Worm (Caenorhabditis elegans) whole organism, L2 larva: ENCODE measurements around the gene M01H9.10.

ENCODE experiments used
- C34F6.9 ChIP-seq: fragments of 150-350 bp; optimal IDR thresholded peaks from 2 replicates; lab custom pipeline; 2014; ENCODE audit warnings: missing biosample characterization, missing genetic modification characterization
- F13H6.1 ChIP-seq: sonication (generic microtip); optimal IDR thresholded peaks from 2 replicates; lab custom pipeline; 2016; ENCODE audit warnings: missing genetic modification characterization, missing compliant biosample characterization
- R02D3.7 ChIP-seq: fragments of 150-350 bp; optimal IDR thresholded peaks from 2 replicates; lab custom pipeline; 2014; ENCODE audit warnings: missing biosample characterization, missing genetic modification characterization
- Y55F3AM.14 ChIP-seq: fragments of 200-800 bp; sonication (Bioruptor generic); optimal IDR thresholded peaks from 2 replicates; lab custom pipeline; 2018; ENCODE audit warnings: mild to moderate bottlenecking, missing genetic modification characterization, missing compliant biosample characterization
- ZK546.5 ChIP-seq: sonication (generic microtip); optimal IDR thresholded peaks from 2 replicates; lab custom pipeline; 2017; ENCODE audit warnings: missing biosample characterization, missing genetic modification characterization
- alr-1 ChIP-seq: fragments of 150-350 bp; optimal IDR thresholded peaks from 2 replicates; lab custom pipeline; 2014; ENCODE audit warnings: missing biosample characterization, missing genetic modification characterization
- aly-2 ChIP-seq: fragments of 150-350 bp; optimal IDR thresholded peaks from 2 replicates; lab custom pipeline; 2014; ENCODE audit warnings: missing biosample characterization, missing genetic modification characterization
- ama-1 ChIP-seq: fragments of 150-350 bp; optimal IDR thresholded peaks from 2 replicates; lab custom pipeline; 2018; ENCODE audit warnings: inconsistent platforms
- blmp-1 ChIP-seq: sonication (generic microtip); optimal IDR thresholded peaks from 2 replicates; lab custom pipeline; 2017; ENCODE audit warnings: missing genetic modification characterization, mild to moderate bottlenecking, missing compliant biosample characterization, antibody characterized with exemption, moderate library complexity; ENCODE audit not compliant: insufficient read depth
- ceh-16 ChIP-seq: fragments of 150-350 bp; optimal IDR thresholded peaks from 2 replicates; lab custom pipeline; 2014; ENCODE audit warnings: missing biosample characterization, missing genetic modification characterization
- ceh-82 ChIP-seq: fragments of 150-350 bp; optimal IDR thresholded peaks from 2 replicates; lab custom pipeline; 2014; ENCODE audit warnings: missing biosample characterization, missing genetic modification characterization
- crh-2 ChIP-seq: sonication (generic microtip); optimal IDR thresholded peaks from 2 replicates; lab custom pipeline; 2017; ENCODE audit warnings: missing biosample characterization, missing genetic modification characterization
- dmd-4 ChIP-seq: sonication (generic microtip); optimal IDR thresholded peaks from 2 replicates; lab custom pipeline; 2017; ENCODE audit warnings: missing biosample characterization, missing genetic modification characterization
- egl-27 ChIP-seq: sonication (generic microtip); optimal IDR thresholded peaks from 3 replicates; lab custom pipeline; 2017; ENCODE audit warnings: missing biosample characterization, missing genetic modification reagents, missing genetic modification characterization
- elt-1 ChIP-seq: fragments of 150-350 bp; optimal IDR thresholded peaks from 2 replicates; lab custom pipeline; 2014; ENCODE audit warnings: missing biosample characterization, missing genetic modification characterization
- fos-1 ChIP-seq: fragments of 150-350 bp; optimal IDR thresholded peaks from 2 replicates; lab custom pipeline; 2014; ENCODE audit warnings: missing biosample characterization, missing genetic modification characterization
- gmeb-1 ChIP-seq: fragments of 150-350 bp; optimal IDR thresholded peaks from 2 replicates; lab custom pipeline; 2014; ENCODE audit warnings: missing biosample characterization, missing genetic modification characterization
- lin-11 ChIP-seq: fragments of 150-350 bp; sonication (generic microtip); optimal IDR thresholded peaks from 2 replicates; lab custom pipeline; 2014; ENCODE audit warnings: missing biosample characterization, missing genetic modification characterization, inconsistent platforms, mixed read lengths
- lin-13 ChIP-seq: fragments of 150-350 bp; optimal IDR thresholded peaks from 2 replicates; lab custom pipeline; 2014; ENCODE audit warnings: missing biosample characterization, missing genetic modification reagents, missing genetic modification characterization
- lin-39 ChIP-seq: fragments of 150-350 bp; optimal IDR thresholded peaks from 2 replicates; lab custom pipeline; 2014; ENCODE audit warnings: missing biosample characterization, missing genetic modification reagents, missing genetic modification characterization
- lsy-2 ChIP-seq, 2 experiments: fragments of 150-350 bp in 1 of 2; sonication (generic microtip) in 1 of 2; optimal IDR thresholded peaks; 2 replicates each; lab custom pipeline; 2014 to 2017; ENCODE audit warnings: missing biosample characterization in 2 of 2, missing genetic modification characterization in 2 of 2
- mab-5 ChIP-seq: fragments of 150-350 bp; optimal IDR thresholded peaks from 2 replicates; lab custom pipeline; 2014; ENCODE audit warnings: missing biosample characterization, missing genetic modification characterization
- mbf-1 ChIP-seq: sonication (generic microtip); optimal IDR thresholded peaks from 2 replicates; lab custom pipeline; 2017; ENCODE audit warnings: missing biosample characterization, missing genetic modification characterization
- mdl-1 ChIP-seq, 2 experiments: fragments of 150-350 bp in 1 of 2; sonication (generic microtip) in 1 of 2; optimal IDR thresholded peaks; 2 replicates each; lab custom pipeline; 2017; ENCODE audit warnings: missing biosample characterization in 2 of 2, missing genetic modification characterization in 2 of 2
- nhr-10 ChIP-seq: sonication (generic microtip); optimal IDR thresholded peaks from 2 replicates; lab custom pipeline; 2017; ENCODE audit warnings: missing biosample characterization, missing genetic modification characterization
- nhr-11 ChIP-seq: fragments of 150-350 bp; optimal IDR thresholded peaks from 2 replicates; lab custom pipeline; 2014; ENCODE audit warnings: missing biosample characterization, missing genetic modification characterization
- nhr-12 ChIP-seq: fragments of 150-350 bp; optimal IDR thresholded peaks from 2 replicates; lab custom pipeline; 2014; ENCODE audit warnings: missing biosample characterization, missing genetic modification characterization
- nhr-129 ChIP-seq: fragments of 150-350 bp; optimal IDR thresholded peaks from 2 replicates; lab custom pipeline; 2014; ENCODE audit warnings: missing biosample characterization, missing genetic modification characterization
- nhr-21 ChIP-seq: fragments of 150-350 bp; optimal IDR thresholded peaks from 2 replicates; lab custom pipeline; 2014; ENCODE audit warnings: missing biosample characterization, missing genetic modification characterization
- nhr-23 ChIP-seq: fragments of 150-350 bp; optimal IDR thresholded peaks from 2 replicates; lab custom pipeline; 2014; ENCODE audit warnings: missing biosample characterization, missing genetic modification reagents, missing genetic modification characterization
- nhr-237 ChIP-seq: fragments of 150-350 bp; optimal IDR thresholded peaks from 2 replicates; lab custom pipeline; 2014; ENCODE audit warnings: missing biosample characterization, missing genetic modification characterization
- nhr-25 ChIP-seq: fragments of 150-350 bp; sonication (generic microtip); optimal IDR thresholded peaks from 3 replicates; lab custom pipeline; 2014; ENCODE audit warnings: missing biosample characterization, missing genetic modification characterization
- nhr-6 ChIP-seq: fragments of 150-350 bp; optimal IDR thresholded peaks from 2 replicates; lab custom pipeline; 2014; ENCODE audit warnings: missing biosample characterization, missing genetic modification characterization
- nhr-77 ChIP-seq: fragments of 150-350 bp; optimal IDR thresholded peaks from 2 replicates; lab custom pipeline; 2014; ENCODE audit warnings: missing biosample characterization, missing genetic modification characterization
- peb-1 ChIP-seq: fragments of 150-350 bp; optimal IDR thresholded peaks from 2 replicates; lab custom pipeline; 2014; ENCODE audit warnings: missing biosample characterization, missing genetic modification characterization
- sem-4 ChIP-seq: fragments of 150-350 bp; optimal IDR thresholded peaks from 2 replicates; lab custom pipeline; 2014; ENCODE audit warnings: missing biosample characterization, missing genetic modification reagents, missing genetic modification characterization
- skn-1 ChIP-seq: sonication (generic microtip); optimal IDR thresholded peaks from 2 replicates; lab custom pipeline; 2017; ENCODE audit warnings: missing biosample characterization, missing genetic modification characterization
- sma-3 ChIP-seq: sonication (generic microtip); optimal IDR thresholded peaks from 2 replicates; lab custom pipeline; 2016; ENCODE audit warnings: missing genetic modification reagents, missing genetic modification characterization, missing compliant biosample characterization
- sma-9 ChIP-seq, 2 experiments: fragments of 150-350 bp in 1 of 2; sonication (generic microtip) in 1 of 2; optimal IDR thresholded peaks; 2 replicates each; lab custom pipeline; 2014 to 2016; ENCODE audit warnings: missing genetic modification characterization in 2 of 2, mild to moderate bottlenecking in 1 of 2, missing biosample characterization in 1 of 2, missing compliant biosample characterization in 1 of 2, missing genetic modification reagents in 1 of 2, moderate library complexity in 1 of 2
- snpc-4 ChIP-seq: fragments of 150-350 bp; optimal IDR thresholded peaks from 2 replicates; lab custom pipeline; 2014; ENCODE audit warnings: missing biosample characterization, missing genetic modification characterization
- unc-39 ChIP-seq: fragments of 150-350 bp; optimal IDR thresholded peaks from 2 replicates; lab custom pipeline; 2014; ENCODE audit warnings: missing biosample characterization, missing genetic modification characterization
- unc-62 ChIP-seq: fragments of 150-350 bp; optimal IDR thresholded peaks from 2 replicates; lab custom pipeline; 2014; ENCODE audit warnings: missing biosample characterization, missing genetic modification reagents, missing genetic modification characterization
- ztf-1 ChIP-seq: fragments of 200-800 bp; sonication (Bioruptor generic); conservative IDR thresholded peaks from 2 replicates; pipeline ENCODE4 v1.3.6; 2022; ENCODE audit warnings: missing genetic modification characterization, missing compliant biosample characterization
- ztf-11 ChIP-seq: sonication (generic microtip); optimal IDR thresholded peaks from 2 replicates; lab custom pipeline; 2017; ENCODE audit warnings: missing biosample characterization, missing genetic modification characterization

M01H9.10 gene

ce11 chrIV:4475362-4476086, 4.4 kb downstream of the M01H9.10 start:
- TF ChIP-seq ztf-11 (no peak), nhr-77 (tag; lab: Kevin White, UChicago) (no peak), ztf-1 (GFP tag; lab: Robert Waterston, UW) (no peak), nhr-25 (tag; lab: Kevin White, UChicago) (no peak), mdl-1 (tag; optimal IDR thresholded peaks at IDR 0.05; lab: Kevin White, UChicago) (no peak), lsy-2 (tag; optimal IDR thresholded peaks at IDR 0.05; lab: Kevin White, UChicago) (no peak), sma-9 (GFP tag; optimal IDR thresholded peaks at IDR 0.05; lab: Kevin White, UChicago) (peak; percentile 56), sma-9 (tag; optimal IDR thresholded peaks at IDR 0.05; lab: Kevin White, UChicago) (no peak), fos-1 (tag; lab: Kevin White, UChicago) (peak; percentile 8), ZK546.5 (tag; lab: Kevin White, UChicago) (no peak), nhr-10 (no peak), lin-11 (tag; lab: Kevin White, UChicago) (no peak), crh-2 (tag; lab: Kevin White, UChicago) (peak; percentile 35)

- no peak for TF ChIP-seq unc-62
- TF ChIP-seq nhr-77 (tag; lab: Kevin White, UChicago) = no peak
- TF ChIP-seq ztf-1 (GFP tag; lab: Robert Waterston, UW) = 0 out of 2 replicates have a peak, but pooled peaks have one; percentile 34
- TF ChIP-seq ZK546.5 (tag; lab: Kevin White, UChicago) = no peak
- peak; percentile 12 for TF ChIP-seq nhr-129 (tag; lab: Kevin White, UChicago)
Measured at ce11 chrIV:4473767-4474166, 6.2 kb downstream of the M01H9.10 start.

- TF ChIP-seq ztf-11 (no peak), C34F6.9 (tag; lab: Kevin White, UChicago) (no peak), nhr-6 (tag; lab: Kevin White, UChicago) (peak; percentile 38), mdl-1 (tag; optimal IDR thresholded peaks at IDR 0.05; lab: Kevin White, UChicago) (peak; percentile 52), nhr-23 (tag; lab: Kevin White, UChicago) (no peak), nhr-237 (tag; lab: Kevin White, UChicago) (no peak), skn-1 (tag; lab: Kevin White, UChicago) (no peak), nhr-21 (tag; lab: Kevin White, UChicago) (peak; percentile 69), R02D3.7 (tag; lab: Kevin White, UChicago) (no peak), peb-1 (no peak), nhr-11 (no peak), lin-13 (no peak), ama-1 (no peak), aly-2 (no peak), lsy-2 (tag; optimal IDR thresholded peaks at IDR 0.05; lab: Kevin White, UChicago) (peak in 1 of 2 experiments; percentile 17), Y55F3AM.14 (GFP tag; lab: Kevin White, UChicago) (no peak), lin-11 (tag; lab: Kevin White, UChicago) (no peak), ceh-82 (no peak), elt-1 (tag; lab: Kevin White, UChicago) (no peak), mbf-1 (tag; lab: Kevin White, UChicago) (no peak), snpc-4 (tag; lab: Kevin White, UChicago) (no peak), F13H6.1 (tag; lab: Kevin White, UChicago) (peak; percentile 43), crh-2 (tag; lab: Kevin White, UChicago) (peak; percentile 46), fos-1 (tag; lab: Kevin White, UChicago) (no peak), mab-5 (no peak), ceh-16 (tag; lab: Kevin White, UChicago) (no peak), unc-39 (no peak), blmp-1 (peak; percentile 60), egl-27 (tag; lab: Kevin White, UChicago) (peak; percentile 2), sma-9 (GFP tag; optimal IDR thresholded peaks at IDR 0.05; lab: Kevin White, UChicago) (peak; percentile 81), sma-9 (tag; optimal IDR thresholded peaks at IDR 0.05; lab: Kevin White, UChicago) (no peak), nhr-10 (no peak), sem-4 (tag; lab: Kevin White, UChicago) (no peak), nhr-25 (tag; lab: Kevin White, UChicago) (peak; percentile 81), gmeb-1 (peak; percentile 64), ztf-1 (GFP tag; lab: Robert Waterston, UW) (no peak), ZK546.5 (tag; lab: Kevin White, UChicago) (no peak), lin-39 (no peak), nhr-129 (tag; lab: Kevin White, UChicago) (peak; percentile 69), unc-62 (no peak), sma-3 (peak; percentile 55), alr-1 (tag; lab: Kevin White, UChicago) (no peak), nhr-12 (tag; lab: Kevin White, UChicago) (no peak), dmd-4 (tag; lab: Kevin White, UChicago) (no peak), nhr-77 (tag; lab: Kevin White, UChicago) (no peak)
Measured at ce11 chrIV:4472418-4473173, 7.3 kb downstream of the M01H9.10 start.
